Worm (Caenorhabditis elegans) whole organism, L1 larva: ENCODE data around the gene K08E5.5.

ENCODE experiments used
- ama-1 ChIP-seq: fragments of 150-350 bp; optimal IDR thresholded peaks from 2 replicates; lab custom pipeline; 2014
- nhr-28 ChIP-seq: fragments of 150-350 bp; optimal IDR thresholded peaks from 2 replicates; lab custom pipeline; 2014; ENCODE audit warnings: missing biosample characterization, missing genetic modification characterization
- rnt-1 ChIP-seq: sonication (generic microtip); optimal IDR thresholded peaks from 2 replicates; lab custom pipeline; 2016; ENCODE audit warnings: mild to moderate bottlenecking, missing genetic modification characterization, moderate library complexity, missing compliant biosample characterization

- TF ChIP-seq ama-1 (no peak), rnt-1 (tag; lab: Kevin White, UChicago) (no peak), nhr-28 (no peak)
Observed at ce11 chrIII:10195911-10196310, 35.6 kb upstream of the K08E5.5 start.
